Fruit fly (Drosophila melanogaster) whole organism, embryonic: ENCODE data around the gene CG13766.
A peak's percentile ranks its signal among the peaks of the same experiment; 100 is the strongest.

Experiments used
- Awh ChIP-seq: fragments of 200-800 bp; sonication (Bioruptor generic); IDR thresholded peaks from 2 replicates; pipeline ENCODE4, ENCODE4 v1.3.6; 2022; ENCODE audit warnings: missing biosample characterization, missing genetic modification characterization
- B-H2 ChIP-seq: fragments of 200-800 bp; sonication (Bioruptor generic); optimal IDR thresholded peaks from 2 replicates; lab custom pipeline; 2018; ENCODE audit warnings: missing biosample characterization, mild to moderate bottlenecking, missing genetic modification characterization
- CG10565 ChIP-seq: fragments of 200-800 bp; sonication (Bioruptor generic); optimal IDR thresholded peaks from 3 replicates; lab custom pipeline; 2016; ENCODE audit warnings: missing biosample characterization, mild to moderate bottlenecking, missing genetic modification characterization
- CG11085 ChIP-seq: fragments of 200-800 bp; sonication (Bioruptor generic); IDR thresholded peaks from 2 replicates; pipeline ENCODE4 v1.3.6; 2022; ENCODE audit warnings: missing biosample characterization, missing genetic modification characterization
- CG11398 ChIP-seq: fragments of 200-800 bp; sonication (Bioruptor generic); optimal IDR thresholded peaks from 2 replicates; lab custom pipeline; 2016; ENCODE audit warnings: missing biosample characterization, missing genetic modification characterization
- CG15696 ChIP-seq: fragments of 200-800 bp; sonication (Bioruptor generic); optimal IDR thresholded peaks from 2 replicates; lab custom pipeline; 2019; ENCODE audit warnings: missing biosample characterization, mild to moderate bottlenecking, missing genetic modification characterization, moderate library complexity
- CG17328 ChIP-seq: fragments of 200-800 bp; sonication (Bioruptor generic); IDR thresholded peaks from 2 replicates; pipeline ENCODE4 v1.3.6; 2022; ENCODE audit warnings: missing biosample characterization, missing genetic modification characterization
- CG18619 ChIP-seq: fragments of 200-800 bp; sonication (Bioruptor generic); optimal IDR thresholded peaks from 3 replicates; lab custom pipeline; 2017; ENCODE audit warnings: missing biosample characterization, mild to moderate bottlenecking, missing genetic modification characterization
- CG2199 ChIP-seq: fragments of 200-800 bp; sonication (Bioruptor generic); IDR thresholded peaks from 3 replicates; pipeline ENCODE4 v1.3.6; 2022; ENCODE audit warnings: missing biosample characterization, missing genetic modification characterization
- CG31388 ChIP-seq: fragments of 200-800 bp; sonication (Bioruptor generic); optimal IDR thresholded peaks from 2 replicates; lab custom pipeline; 2016; ENCODE audit warnings: missing biosample characterization, missing genetic modification characterization
- CG32767 ChIP-seq: fragments of 200-800 bp; sonication (Bioruptor generic); IDR thresholded peaks from 2 replicates; pipeline ENCODE4 v1.3.6; 2022; ENCODE audit warnings: missing biosample characterization, missing genetic modification characterization
- CG4854 ChIP-seq: fragments of 200-800 bp; sonication (Bioruptor generic); optimal IDR thresholded peaks from 2 replicates; lab custom pipeline; 2016; ENCODE audit warnings: missing biosample characterization, missing genetic modification characterization, inconsistent platforms
- CG6254 ChIP-seq: fragments of 200-800 bp; sonication (Bioruptor generic); optimal IDR thresholded peaks from 3 replicates; lab custom pipeline; 2017; ENCODE audit warnings: mild to moderate bottlenecking, missing biosample characterization, missing genetic modification reagents, missing genetic modification characterization
- CG8388 ChIP-seq: fragments of 200-800 bp; sonication (Bioruptor generic); optimal IDR thresholded peaks from 2 replicates; lab custom pipeline; 2019; ENCODE audit warnings: missing biosample characterization, mild to moderate bottlenecking, missing genetic modification characterization, moderate library complexity
- Eip74EF ChIP-seq, 2 experiments: fragments of 200-800 bp in 1 of 2; fragments of >200 bp in 1 of 2; sonication (Bioruptor generic) in 1 of 2; optimal IDR thresholded peaks; 2 replicates each; lab custom pipeline; 2017 to 2019; ENCODE audit warnings: missing biosample characterization in 2 of 2, missing genetic modification characterization in 2 of 2, mild to moderate bottlenecking in 1 of 2, moderate library complexity in 1 of 2
- Fer1 ChIP-seq: fragments of 200-800 bp; sonication (Bioruptor generic); optimal IDR thresholded peaks from 2 replicates; lab custom pipeline; 2017; ENCODE audit warnings: missing biosample characterization, mild to moderate bottlenecking, missing genetic modification characterization
- HLH54F ChIP-seq: fragments of 200-800 bp; sonication (Bioruptor generic); optimal IDR thresholded peaks from 3 replicates; lab custom pipeline; 2016; ENCODE audit warnings: missing biosample characterization, missing genetic modification characterization
- Hsf ChIP-seq: fragments of 200-800 bp; sonication (Bioruptor generic); optimal IDR thresholded peaks from 3 replicates; lab custom pipeline; 2016; ENCODE audit warnings: missing biosample characterization, missing genetic modification characterization
- Mad ChIP-seq: fragments of 200-800 bp; sonication (Bioruptor generic); optimal IDR thresholded peaks from 2 replicates; lab custom pipeline; 2016; ENCODE audit warnings: missing biosample characterization, missing genetic modification characterization
- Max ChIP-seq: fragments of 200-800 bp; sonication (Bioruptor generic); optimal IDR thresholded peaks from 2 replicates; lab custom pipeline; 2016; ENCODE audit warnings: missing biosample characterization, mild to moderate bottlenecking, missing genetic modification characterization
- NC2α ChIP-seq: fragments of 200-800 bp; sonication (Bioruptor generic); optimal IDR thresholded peaks from 2 replicates; lab custom pipeline; 2016; ENCODE audit warnings: missing biosample characterization, missing genetic modification characterization
- NC2β ChIP-seq: fragments of 200-800 bp; sonication (Bioruptor generic); optimal IDR thresholded peaks from 2 replicates; lab custom pipeline; 2016; ENCODE audit warnings: missing biosample characterization, missing genetic modification characterization
- Scr ChIP-seq: fragments of 200-800 bp; sonication (Bioruptor generic); IDR thresholded peaks from 2 replicates; pipeline ENCODE4 v1.3.6; 2022; ENCODE audit warnings: missing biosample characterization, missing genetic modification characterization; ENCODE audit not compliant: partially characterized antibody
- TFAM ChIP-seq: fragments of 200-800 bp; sonication (Bioruptor generic); optimal IDR thresholded peaks from 2 replicates; lab custom pipeline; 2017; ENCODE audit warnings: missing biosample characterization, missing genetic modification characterization, inconsistent platforms
- ara ChIP-seq: fragments of 200-800 bp; sonication (Bioruptor generic); IDR thresholded peaks from 2 replicates; pipeline ENCODE4 v1.3.6; 2022; ENCODE audit warnings: missing biosample characterization, missing genetic modification characterization
- dm ChIP-seq: fragments of 200-800 bp; sonication (Bioruptor generic); optimal IDR thresholded peaks from 3 replicates; lab custom pipeline; 2016; ENCODE audit warnings: missing biosample characterization, missing genetic modification characterization
- dmrt99B ChIP-seq: fragments of 200-800 bp; sonication (Bioruptor generic); optimal IDR thresholded peaks from 2 replicates; lab custom pipeline; 2018; ENCODE audit warnings: missing biosample characterization, mild to moderate bottlenecking, missing genetic modification characterization, moderate library complexity
- fd96Cb ChIP-seq: fragments of 200-800 bp; sonication (Bioruptor generic); optimal IDR thresholded peaks from 2 replicates; lab custom pipeline; 2018; ENCODE audit warnings: missing biosample characterization, mild to moderate bottlenecking, missing genetic modification characterization, moderate library complexity
- grau ChIP-seq: fragments of 200-800 bp; optimal IDR thresholded peaks from 3 replicates; lab custom pipeline; 2019; ENCODE audit warnings: missing biosample characterization, mild to moderate bottlenecking, missing genetic modification characterization, moderate library complexity
- gro ChIP-seq: fragments of 200-800 bp; sonication (Bioruptor generic); optimal IDR thresholded peaks from 2 replicates; lab custom pipeline; 2016; ENCODE audit warnings: missing biosample characterization, missing genetic modification characterization
- klu ChIP-seq: fragments of 200-800 bp; sonication (Bioruptor generic); IDR thresholded peaks from 2 replicates; pipeline ENCODE4 v1.3.6; 2022; ENCODE audit warnings: missing biosample characterization, missing genetic modification characterization
- lab ChIP-seq: fragments of 200-800 bp; sonication (Bioruptor generic); optimal IDR thresholded peaks from 3 replicates; lab custom pipeline; 2017; ENCODE audit warnings: missing biosample characterization, missing genetic modification characterization, mild to moderate bottlenecking, moderate library complexity, missing genetic modification reagents
- lmd ChIP-seq: fragments of 200-800 bp; sonication (Bioruptor generic); IDR thresholded peaks from 2 replicates; pipeline ENCODE4 v1.3.6; 2022; ENCODE audit warnings: missing biosample characterization, missing genetic modification characterization
- lov ChIP-seq, 2 experiments: fragments of 200-800 bp in 1 of 2; fragments of >200 bp in 1 of 2; sonication (Bioruptor generic) in 1 of 2; IDR thresholded peaks in 1 of 2; optimal IDR thresholded peaks in 1 of 2; 2 replicates in 1 of 2; 3 replicates in 1 of 2; pipeline versions ENCODE4 v1.3.6 to Lab custom; 2017 to 2022; ENCODE audit warnings: missing biosample characterization in 1 of 2, missing genetic modification characterization in 1 of 2
- maf-S ChIP-seq: fragments of 200-800 bp; sonication (Bioruptor generic); optimal IDR thresholded peaks from 2 replicates; lab custom pipeline; 2016; ENCODE audit warnings: missing biosample characterization, missing genetic modification characterization
- mirr ChIP-seq: fragments of 200-800 bp; sonication (Bioruptor generic); optimal IDR thresholded peaks from 3 replicates; lab custom pipeline; 2018; ENCODE audit warnings: missing biosample characterization, mild to moderate bottlenecking, missing genetic modification characterization
- oc ChIP-seq: fragments of 200-800 bp; sonication (Bioruptor generic); optimal IDR thresholded peaks from 2 replicates; lab custom pipeline; 2018; ENCODE audit warnings: missing biosample characterization, mild to moderate bottlenecking, missing genetic modification characterization, moderate library complexity
- otp ChIP-seq: fragments of 200-800 bp; sonication (Bioruptor generic); IDR thresholded peaks from 3 replicates; pipeline ENCODE4, ENCODE4 v1.3.6; 2022; ENCODE audit warnings: missing biosample characterization, missing genetic modification characterization
- pho ChIP-seq: fragments of 200-800 bp; sonication (Bioruptor generic); optimal IDR thresholded peaks from 2 replicates; lab custom pipeline; 2016; ENCODE audit warnings: missing biosample characterization, missing genetic modification characterization
- phol ChIP-seq: fragments of 200-800 bp; sonication (Bioruptor generic); optimal IDR thresholded peaks from 3 replicates; lab custom pipeline; 2018; ENCODE audit warnings: missing biosample characterization, mild to moderate bottlenecking, missing genetic modification characterization, moderate library complexity
- repo ChIP-seq: fragments of 200-800 bp; sonication (Bioruptor generic); optimal IDR thresholded peaks from 2 replicates; lab custom pipeline; 2016; ENCODE audit warnings: missing biosample characterization, missing genetic modification characterization
- sd ChIP-seq: fragments of 200-800 bp; sonication (Bioruptor generic); optimal IDR thresholded peaks from 3 replicates; lab custom pipeline; 2018; ENCODE audit warnings: missing biosample characterization, mild to moderate bottlenecking, missing genetic modification characterization, moderate library complexity
- sens ChIP-seq: fragments of 200-800 bp; sonication (Bioruptor generic); peaks from one replicate; lab custom pipeline; 2016; ENCODE audit warnings: missing biosample characterization, missing genetic modification characterization
- slou ChIP-seq: fragments of 200-800 bp; sonication (Bioruptor generic); optimal IDR thresholded peaks from 3 replicates; lab custom pipeline; 2016; ENCODE audit warnings: missing biosample characterization, missing genetic modification characterization
- trem ChIP-seq: fragments of 200-800 bp; optimal IDR thresholded peaks from 3 replicates; lab custom pipeline; 2019; ENCODE audit warnings: missing biosample characterization, mild to moderate bottlenecking, missing genetic modification characterization, moderate library complexity
- wek ChIP-seq: fragments of 200-800 bp; sonication (Bioruptor generic); optimal IDR thresholded peaks from 3 replicates; lab custom pipeline; 2018; ENCODE audit warnings: missing biosample characterization, mild to moderate bottlenecking, missing genetic modification characterization, moderate library complexity
- zen ChIP-seq: fragments of 200-800 bp; sonication (Bioruptor generic); optimal IDR thresholded peaks from 3 replicates; lab custom pipeline; 2018; ENCODE audit warnings: missing biosample characterization, mild to moderate bottlenecking, missing genetic modification characterization, moderate library complexity

CG13766 gene

DNA sequence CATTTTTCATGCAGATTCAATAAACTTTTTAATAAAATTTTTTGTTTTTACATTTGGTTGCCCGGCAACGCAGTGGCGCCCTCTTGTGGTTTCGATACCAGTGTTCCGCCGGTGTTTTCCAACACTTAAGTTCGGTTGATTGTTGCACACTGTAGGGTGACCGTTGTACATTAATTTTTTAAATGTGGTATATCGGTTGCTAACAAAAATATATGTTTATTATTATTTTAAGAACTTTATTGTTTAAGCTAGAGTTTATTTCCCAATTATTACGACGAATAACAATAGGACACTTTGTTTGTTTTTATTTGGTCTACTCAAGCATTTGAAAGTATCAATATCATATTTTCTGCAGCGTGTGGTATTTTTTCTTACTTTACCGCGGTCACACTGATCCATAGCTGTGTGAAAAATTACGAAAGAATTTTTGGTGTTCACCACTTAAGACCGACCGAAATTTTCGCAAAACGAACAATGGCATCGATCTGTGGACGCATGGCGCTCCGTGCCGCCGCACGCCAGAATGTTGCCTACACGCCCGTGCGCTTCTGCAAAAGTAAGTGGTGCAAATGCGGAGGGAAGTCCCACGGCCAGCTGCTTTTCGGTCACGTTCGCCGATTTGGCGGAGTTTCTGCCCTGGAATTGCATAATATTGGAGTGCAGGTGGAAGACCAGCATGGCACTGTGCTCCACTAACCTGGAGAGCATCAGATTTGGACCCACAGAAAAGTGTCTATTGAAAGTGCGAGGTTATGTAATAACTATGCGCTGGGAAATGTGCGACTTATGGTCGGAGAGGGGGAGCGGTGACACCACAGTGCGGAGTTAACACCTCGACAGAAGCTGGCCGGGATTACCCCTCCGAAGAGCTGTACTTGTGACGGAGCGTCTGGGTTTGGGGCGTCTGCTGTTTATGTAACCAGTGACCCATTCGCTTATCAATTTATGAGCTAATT, 8.3 kb downstream of the CG13766 start, which contains the start of the genes IFT52 and COX5B (continued):
- TF ChIP-seq CG6254 (GFP tag; lab: Kevin White, UChicago) (peak; percentile 80), CG4854 (GFP tag; lab: Kevin White, UChicago) (peak; percentile 77), mirr (GFP tag; lab: Kevin White, UChicago) (no peak), CG10565 (peak; percentile 10), sd (tag; lab: Kevin White, UChicago) (peak; percentile 57), CG15696 (tag; lab: Kevin White, UChicago) (peak; percentile 44), oc (tag; lab: Kevin White, UChicago) (no peak), gro (GFP tag; lab: Kevin White, UChicago) (peak; percentile 79), pho (GFP tag; lab: Kevin White, UChicago) (peak; percentile 50), NC2α (GFP tag; lab: Kevin White, UChicago) (peak; percentile 40), klu (peak; percentile 37; the same call in 1 of the 2 replicates), phol (tag; lab: Kevin White, UChicago) (peak; percentile 72), Scr (peak; percentile 55), CG8388 (GFP tag; lab: Kevin White, UChicago) (no peak), lab (GFP tag; lab: Kevin White, UChicago) (peak; percentile 73), CG11085 (GFP tag; lab: Robert Waterston, UW) (peak; percentile 82), Mad (GFP tag; lab: Kevin White, UChicago) (peak; percentile 66), Fer1 (GFP tag; lab: Kevin White, UChicago) (peak; percentile 52), slou (peak; percentile 80), ara (GFP tag; lab: Robert Waterston, UW) (peak; percentile 46; the same call in 1 of the 2 replicates), maf-S (GFP tag; lab: Kevin White, UChicago) (peak; percentile 33), B-H2 (GFP tag; lab: Kevin White, UChicago) (peak; percentile 82), otp (GFP tag; lab: Robert Waterston, UW) (0 out of 3 replicates have a peak, but pooled peaks have one; percentile 32), CG2199 (GFP tag; lab: Robert Waterston, UW) (0 out of 3 replicates have a peak, but pooled peaks have one; percentile 15), zen (tag; lab: Kevin White, UChicago) (peak; percentile 50), HLH54F (GFP tag; lab: Kevin White, UChicago) (peak; percentile 75), CG17328 (GFP tag; lab: Robert Waterston, UW) (peak; percentile 46), CG31388 (GFP tag; lab: Kevin White, UChicago) (peak; percentile 66), fd96Cb (peak; percentile 33), TFAM (GFP tag; lab: Kevin White, UChicago) (no peak), dmrt99B (tag; lab: Kevin White, UChicago) (peak; percentile 23), sens (GFP tag; lab: Kevin White, UChicago) (peak; percentile 91), lov (optimal IDR thresholded peaks at IDR 0.05; lab: Kevin White, UChicago) (no peak), lov (GFP tag; IDR thresholded peaks at IDR 0.05; lab: Robert Waterston, UW) (peak; percentile 44; the same call in 1 of the 3 replicates), wek (no peak), CG18619 (peak; percentile 20), grau (tag; lab: Kevin White, UChicago) (peak; percentile 57), dm (GFP tag; lab: Kevin White, UChicago) (peak; percentile 17), lmd (GFP tag; lab: Robert Waterston, UW) (peak; percentile 68), Hsf (GFP tag; lab: Kevin White, UChicago) (peak; percentile 82), Max (peak; percentile 78), Eip74EF (GFP tag; optimal IDR thresholded peaks at IDR 0.05; lab: Kevin White, UChicago) (no peak), trem (tag; lab: Kevin White, UChicago) (peak; percentile 82), Awh (GFP tag; lab: Robert Waterston, UW) (no peak), repo (GFP tag; lab: Kevin White, UChicago) (peak; percentile 27), NC2β (GFP tag; lab: Kevin White, UChicago) (no peak), CG32767 (GFP tag; lab: Robert Waterston, UW) (no peak), CG11398 (peak; percentile 27)
